Fruit fly (Drosophila melanogaster) S2 (cell line): ENCODE data around the gene CG42502.

Source experiments
- CG8478 ChIP-seq: fragments of >200 bp; optimal IDR thresholded peaks from 2 replicates; lab custom pipeline; 2018
- CTCF ChIP-seq, 2 experiments: fragments of >200 bp; optimal IDR thresholded peaks; 2 replicates each; lab custom pipeline; 2018

dm6 chr2L:18780911-18781545 lies 30.0 kb downstream of the CG42502 start:
- no peak for TF ChIP-seq CG8478 (lab: Kevin White, UChicago)
- TF ChIP-seq CTCF (optimal IDR thresholded peaks at IDR 0.05; lab: Kevin White, UChicago), result no peak
